Worm (Caenorhabditis elegans) whole organism, late embryonic: Measurements from ENCODE around the gene F32E10.9.

Source experiments
- K02D7.2 ChIP-seq: sonication (generic microtip); optimal IDR thresholded peaks from 2 replicates; lab custom pipeline; 2017; ENCODE audit warnings: mild to moderate bottlenecking, missing genetic modification characterization, missing compliant biosample characterization
- ama-1 ChIP-seq: fragments of 150-350 bp; optimal IDR thresholded peaks from 2 replicates; lab custom pipeline; 2014
- ceh-18 ChIP-seq: sonication (generic microtip); optimal IDR thresholded peaks from 2 replicates; lab custom pipeline; 2016; ENCODE audit warnings: missing genetic modification characterization, missing compliant biosample characterization
- ceh-19 ChIP-seq: fragments of 200-800 bp; sonication (Bioruptor generic); optimal IDR thresholded peaks from 2 replicates; lab custom pipeline; 2018; ENCODE audit warnings: mild to moderate bottlenecking, missing genetic modification characterization, missing compliant biosample characterization
- ceh-2 ChIP-seq: sonication (generic microtip); optimal IDR thresholded peaks from 2 replicates; lab custom pipeline; 2016; ENCODE audit warnings: missing genotype, missing genetic modification characterization, missing compliant biosample characterization
- ceh-22 ChIP-seq: sonication (generic microtip); optimal IDR thresholded peaks from 2 replicates; lab custom pipeline; 2017; ENCODE audit warnings: missing biosample characterization, missing genetic modification characterization
- ceh-30 ChIP-seq: fragments of 150-350 bp; optimal IDR thresholded peaks from 2 replicates; lab custom pipeline; 2014; ENCODE audit warnings: missing biosample characterization, missing genetic modification characterization
- ceh-45 ChIP-seq: fragments of 200-800 bp; sonication (Bioruptor generic); IDR thresholded peaks from 2 replicates; pipeline ENCODE4 v1.3.6; 2022; ENCODE audit warnings: missing genetic modification reagents, missing genetic modification characterization, missing compliant biosample characterization
- ceh-48 ChIP-seq: sonication (generic microtip); optimal IDR thresholded peaks from 2 replicates; lab custom pipeline; 2016; ENCODE audit warnings: missing genetic modification characterization, inconsistent platforms, missing compliant biosample characterization
- ceh-6 ChIP-seq: fragments of 200-800 bp; sonication (Bioruptor generic); optimal IDR thresholded peaks from 2 replicates; lab custom pipeline; 2018; ENCODE audit warnings: mild to moderate bottlenecking, missing genetic modification characterization, missing compliant biosample characterization
- che-1 ChIP-seq: sonication (generic microtip); optimal IDR thresholded peaks from 2 replicates; lab custom pipeline; 2016; ENCODE audit warnings: mild to moderate bottlenecking, missing genetic modification characterization, missing compliant biosample characterization
- dmd-4 ChIP-seq: sonication (generic microtip); optimal IDR thresholded peaks from 2 replicates; lab custom pipeline; 2016; ENCODE audit warnings: borderline replicate concordance, missing genetic modification characterization, missing compliant biosample characterization
- elt-2 ChIP-seq: sonication (generic microtip); optimal IDR thresholded peaks from 2 replicates; lab custom pipeline; 2016; ENCODE audit warnings: missing genetic modification reagents, missing genetic modification characterization, missing compliant biosample characterization
- ets-4 ChIP-seq: sonication (generic microtip); optimal IDR thresholded peaks from 2 replicates; lab custom pipeline; 2016; ENCODE audit warnings: missing genetic modification characterization, missing compliant biosample characterization
- eyg-1 ChIP-seq: sonication (generic microtip); optimal IDR thresholded peaks from 2 replicates; lab custom pipeline; 2016; ENCODE audit warnings: missing genotype, missing genetic modification characterization, missing compliant biosample characterization
- fkh-10 ChIP-seq: fragments of 150-350 bp; optimal IDR thresholded peaks from 2 replicates; lab custom pipeline; 2014; ENCODE audit warnings: missing biosample characterization, missing genetic modification reagents, missing genetic modification characterization
- fkh-6 ChIP-seq: sonication (generic microtip); optimal IDR thresholded peaks from 2 replicates; lab custom pipeline; 2016; ENCODE audit warnings: missing genetic modification characterization, missing compliant biosample characterization
- hlh-13 ChIP-seq: fragments of 200-800 bp; sonication (Bioruptor generic); optimal IDR thresholded peaks from 2 replicates; lab custom pipeline; 2018; ENCODE audit warnings: mild to moderate bottlenecking, missing genetic modification characterization, missing compliant biosample characterization
- hlh-15 ChIP-seq: sonication (generic microtip); optimal IDR thresholded peaks from 2 replicates; lab custom pipeline; 2016; ENCODE audit warnings: missing genetic modification characterization, missing compliant biosample characterization
- hlh-8 ChIP-seq: sonication (generic microtip); optimal IDR thresholded peaks from 2 replicates; lab custom pipeline; 2016; ENCODE audit warnings: missing genotype, missing genetic modification characterization, missing compliant biosample characterization
- madf-2 ChIP-seq: sonication (generic microtip); optimal IDR thresholded peaks from 2 replicates; lab custom pipeline; 2017; ENCODE audit warnings: missing genetic modification characterization, missing compliant biosample characterization
- mec-3 ChIP-seq: sonication (generic microtip); optimal IDR thresholded peaks from 2 replicates; lab custom pipeline; 2016; ENCODE audit warnings: borderline replicate concordance, missing genetic modification characterization, missing compliant biosample characterization
- nfya-1 ChIP-seq: sonication (generic microtip); optimal IDR thresholded peaks from 2 replicates; lab custom pipeline; 2017; ENCODE audit warnings: missing genetic modification characterization, mild to moderate bottlenecking, missing compliant biosample characterization, antibody characterized with exemption, moderate library complexity
- nhr-11 ChIP-seq: fragments of 150-350 bp; optimal IDR thresholded peaks from 2 replicates; lab custom pipeline; 2014; ENCODE audit warnings: missing biosample characterization, missing genetic modification characterization
- nhr-232 ChIP-seq: sonication (generic microtip); optimal IDR thresholded peaks from 2 replicates; lab custom pipeline; 2016; ENCODE audit warnings: missing genetic modification characterization, missing compliant biosample characterization
- odd-2 ChIP-seq: sonication (generic microtip); optimal IDR thresholded peaks from 2 replicates; lab custom pipeline; 2017; ENCODE audit warnings: antibody characterized with exemption, mild to moderate bottlenecking, missing genetic modification characterization, missing compliant biosample characterization
- pag-3 ChIP-seq: sonication (generic microtip); optimal IDR thresholded peaks from 2 replicates; lab custom pipeline; 2016; ENCODE audit warnings: missing compliant biosample characterization, missing genetic modification characterization, borderline replicate concordance
- pha-2 ChIP-seq: sonication (generic microtip); optimal IDR thresholded peaks from 2 replicates; lab custom pipeline; 2017; ENCODE audit warnings: mild to moderate bottlenecking, missing genetic modification characterization, missing compliant biosample characterization
- pha-4 ChIP-seq: fragments of 150-350 bp; optimal IDR thresholded peaks from 2 replicates; lab custom pipeline; 2018; ENCODE audit warnings: missing biosample characterization, missing genetic modification reagents, missing genetic modification characterization
- pqm-1 ChIP-seq: sonication (generic microtip); optimal IDR thresholded peaks from 2 replicates; lab custom pipeline; 2016; ENCODE audit warnings: missing genetic modification characterization, missing compliant biosample characterization
- ref-2 ChIP-seq: sonication (generic microtip); optimal IDR thresholded peaks from 2 replicates; lab custom pipeline; 2016; ENCODE audit warnings: missing genetic modification characterization, missing compliant biosample characterization
- sox-2 ChIP-seq: fragments of 200-800 bp; sonication (Bioruptor generic); IDR thresholded peaks from 2 replicates; pipeline ENCODE4 v1.3.6; 2022; ENCODE audit warnings: missing genetic modification reagents, missing genetic modification characterization, missing compliant biosample characterization
- sox-4 ChIP-seq: sonication (generic microtip); optimal IDR thresholded peaks from 2 replicates; lab custom pipeline; 2017; ENCODE audit warnings: mild to moderate bottlenecking, missing genetic modification characterization, inconsistent platforms, missing compliant biosample characterization
- ttx-3 ChIP-seq: sonication (generic microtip); optimal IDR thresholded peaks from 2 replicates; lab custom pipeline; 2016; ENCODE audit warnings: missing genetic modification reagents, missing genetic modification characterization, missing compliant biosample characterization
- unc-3 ChIP-seq, 2 experiments: fragments of 200-800 bp in 1 of 2; sonication (Bioruptor generic) in 1 of 2; sonication (generic microtip) in 1 of 2; conservative IDR thresholded peaks in 1 of 2; optimal IDR thresholded peaks in 1 of 2; 2 replicates each; pipeline versions ENCODE4 v1.3.6 to Lab custom; 2016 to 2022; ENCODE audit warnings: missing compliant biosample characterization in 2 of 2, missing genetic modification characterization in 2 of 2, missing genetic modification reagents in 1 of 2
- unc-55 ChIP-seq: sonication (generic microtip); optimal IDR thresholded peaks from 2 replicates; lab custom pipeline; 2017; ENCODE audit warnings: missing biosample characterization, missing genetic modification reagents, missing genetic modification characterization
- unc-86 ChIP-seq: sonication (generic microtip); optimal IDR thresholded peaks from 2 replicates; lab custom pipeline; 2016; ENCODE audit warnings: missing genetic modification characterization, missing compliant biosample characterization
- ztf-16 ChIP-seq: sonication (generic microtip); optimal IDR thresholded peaks from 2 replicates; lab custom pipeline; 2017; ENCODE audit warnings: missing genetic modification characterization, missing compliant biosample characterization

The F32E10.9 gene

ce11 chrIV:7573944-7574343, 10.2 kb upstream of the F32E10.9 start (continued):
- TF ChIP-seq pha-2 (tag; lab: Kevin White, UChicago): peak; percentile 94
- TF ChIP-seq fkh-6 (tag; lab: Kevin White, UChicago): peak; percentile 95
- no peak for TF ChIP-seq ama-1
- peak; percentile 84 for TF ChIP-seq sox-2 (GFP tag; lab: Robert Waterston, UW)
- peak; percentile 93 for TF ChIP-seq ref-2 (tag; lab: Kevin White, UChicago)
- TF ChIP-seq ceh-2 (tag; lab: Kevin White, UChicago): peak; percentile 91
- TF ChIP-seq ceh-30 (tag; lab: Kevin White, UChicago): peak; percentile 68
- peak; percentile 96 for TF ChIP-seq hlh-13 (GFP tag; lab: Kevin White, UChicago)
- TF ChIP-seq madf-2 (tag; lab: Kevin White, UChicago): peak; percentile 96
- peak; percentile 64 for TF ChIP-seq odd-2
- peak; percentile 91 for TF ChIP-seq ceh-48 (tag; lab: Kevin White, UChicago)
- no peak for TF ChIP-seq pha-4 (tag; lab: Kevin White, UChicago)
- peak; percentile 88 for TF ChIP-seq fkh-10 (GFP tag; lab: Kevin White, UChicago)
- TF ChIP-seq hlh-15 (tag; lab: Kevin White, UChicago): peak; percentile 93
- peak; percentile 95 for TF ChIP-seq che-1
- TF ChIP-seq eyg-1 (tag; lab: Kevin White, UChicago): peak; percentile 88
- TF ChIP-seq nhr-11: no peak
- TF ChIP-seq pqm-1 (tag; lab: Kevin White, UChicago): peak; percentile 96
- TF ChIP-seq elt-2 (tag; lab: Kevin White, UChicago): peak; percentile 98
- TF ChIP-seq ceh-6 (GFP tag; lab: Kevin White, UChicago): peak; percentile 97
- TF ChIP-seq hlh-8 (tag; lab: Kevin White, UChicago): peak; percentile 85
- peak; percentile 94 for TF ChIP-seq ceh-19
- peak; percentile 64 for TF ChIP-seq ets-4
- peak; percentile 97 for TF ChIP-seq ztf-16 (tag; lab: Kevin White, UChicago)
- peak; percentile 92 for TF ChIP-seq ttx-3
- TF ChIP-seq nfya-1: peak; percentile 82
- peak; percentile 96 for TF ChIP-seq K02D7.2 (tag; lab: Kevin White, UChicago)
- peak; percentile 94 for TF ChIP-seq unc-86 (tag; lab: Kevin White, UChicago)
- TF ChIP-seq unc-3 (GFP tag; conservative IDR thresholded peaks at IDR 0.05; lab: Robert Waterston, UW): peak; percentile 95
- TF ChIP-seq unc-3 (tag; optimal IDR thresholded peaks at IDR 0.05; lab: Kevin White, UChicago): peak; percentile 94
- peak; percentile 84 for TF ChIP-seq pag-3 (tag; lab: Kevin White, UChicago)

ce11 chrIV:7568593-7568992, 4.8 kb upstream of the F32E10.9 start, which contains the start of gene clec-180:
TSS of gene clec-180 (plus strand) at chrIV:7568893.
- TF ChIP-seq unc-55 (GFP tag; lab: Kevin White, UChicago): no peak
- no peak for TF ChIP-seq mec-3
- no peak for TF ChIP-seq K02D7.2 (tag; lab: Kevin White, UChicago)
- TF ChIP-seq dmd-4 (tag; lab: Kevin White, UChicago): no peak
- no peak for TF ChIP-seq nhr-232 (tag; lab: Kevin White, UChicago)
- TF ChIP-seq sox-4 (tag; lab: Kevin White, UChicago): no peak

- TF ChIP-seq hlh-13 (GFP tag; lab: Kevin White, UChicago) (no peak), sox-2 (GFP tag; lab: Robert Waterston, UW) (no peak), pqm-1 (tag; lab: Kevin White, UChicago) (no peak), nhr-232 (tag; lab: Kevin White, UChicago) (no peak), pha-4 (tag; lab: Kevin White, UChicago) (no peak), ceh-18 (tag; lab: Kevin White, UChicago) (no peak), che-1 (no peak), ceh-45 (GFP tag; lab: Robert Waterston, UW) (no peak), ceh-22 (tag; lab: Kevin White, UChicago) (no peak)
Observed at ce11 chrIV:7567557-7568010, 3.8 kb upstream of the F32E10.9 start, which contains the start of gene F32E10.8. TSS of gene F32E10.8 (plus strand) at chrIV:7567607.
